Worm (Caenorhabditis elegans) whole organism, mixed stage, embryonic: ENCODE data around the gene ints-11.

Source experiments
- M03D4.4 ChIP-seq: sonication (generic microtip); optimal IDR thresholded peaks from 2 replicates; lab custom pipeline; 2017; ENCODE audit warnings: mild to moderate bottlenecking, missing genetic modification characterization, missing compliant biosample characterization
- bed-3 ChIP-seq: fragments of 200-800 bp; sonication (Bioruptor generic); optimal IDR thresholded peaks from 3 replicates; lab custom pipeline; 2018; ENCODE audit warnings: mild to moderate bottlenecking, missing genetic modification characterization, moderate library complexity, missing compliant biosample characterization
- blmp-1 ChIP-seq: fragments of 150-350 bp; optimal IDR thresholded peaks from 2 replicates; lab custom pipeline; 2014; ENCODE audit warnings: missing biosample characterization, missing genetic modification characterization
- ceh-39 ChIP-seq: fragments of 150-350 bp; optimal IDR thresholded peaks from 2 replicates; lab custom pipeline; 2014; ENCODE audit warnings: missing biosample characterization, missing genetic modification characterization
- ceh-43 ChIP-seq: fragments of 200-800 bp; sonication (Bioruptor generic); optimal IDR thresholded peaks from 2 replicates; lab custom pipeline; 2018; ENCODE audit warnings: mild to moderate bottlenecking, missing genetic modification characterization, moderate library complexity, missing compliant biosample characterization
- ceh-83 ChIP-seq: fragments of 200-800 bp; sonication (Bioruptor generic); optimal IDR thresholded peaks from 2 replicates; lab custom pipeline; 2018; ENCODE audit warnings: mild to moderate bottlenecking, missing genetic modification characterization, missing compliant biosample characterization
- ces-1 ChIP-seq: fragments of 150-350 bp; optimal IDR thresholded peaks from 2 replicates; lab custom pipeline; 2014; ENCODE audit warnings: missing biosample characterization, missing genetic modification reagents, missing genetic modification characterization
- cnd-1 ChIP-seq: fragments of 200-800 bp; sonication (Bioruptor generic); optimal IDR thresholded peaks from 2 replicates; lab custom pipeline; 2018; ENCODE audit warnings: mild to moderate bottlenecking, missing genetic modification characterization, missing compliant biosample characterization
- drap-1 ChIP-seq: fragments of 200-800 bp; sonication (Bioruptor generic); optimal IDR thresholded peaks from 3 replicates; lab custom pipeline; 2018; ENCODE audit warnings: mild to moderate bottlenecking, missing genetic modification characterization, missing compliant biosample characterization
- elt-1 ChIP-seq: sonication (generic microtip); optimal IDR thresholded peaks from 2 replicates; lab custom pipeline; 2017; ENCODE audit warnings: missing genetic modification characterization, mild to moderate bottlenecking, missing compliant biosample characterization, antibody characterized with exemption, moderate library complexity, borderline replicate concordance; ENCODE audit not compliant: insufficient read depth
- ham-2 ChIP-seq: fragments of 200-800 bp; sonication (Bioruptor generic); optimal IDR thresholded peaks from 2 replicates; lab custom pipeline; 2018; ENCODE audit warnings: mild to moderate bottlenecking, missing genetic modification characterization, missing compliant biosample characterization
- hlh-1 ChIP-seq: fragments of 150-350 bp; optimal IDR thresholded peaks from 2 replicates; lab custom pipeline; 2014; ENCODE audit warnings: missing biosample characterization, missing genetic modification reagents, missing genetic modification characterization
- lin-13 ChIP-seq: fragments of 150-350 bp; optimal IDR thresholded peaks from 2 replicates; lab custom pipeline; 2014; ENCODE audit warnings: missing biosample characterization, missing genetic modification characterization
- lin-32 ChIP-seq: fragments of 200-800 bp; sonication (Bioruptor generic); optimal IDR thresholded peaks from 2 replicates; lab custom pipeline; 2018; ENCODE audit warnings: mild to moderate bottlenecking, missing genetic modification characterization, missing compliant biosample characterization
- lsy-2 ChIP-seq: fragments of 150-350 bp; optimal IDR thresholded peaks from 2 replicates; lab custom pipeline; 2014; ENCODE audit warnings: missing biosample characterization, missing genetic modification characterization
- mab-5 ChIP-seq: fragments of 150-350 bp; optimal IDR thresholded peaks from 2 replicates; lab custom pipeline; 2014; ENCODE audit warnings: missing biosample characterization, missing genetic modification characterization
- mep-1 ChIP-seq: fragments of 150-350 bp; optimal IDR thresholded peaks from 2 replicates; lab custom pipeline; 2017; ENCODE audit warnings: missing biosample characterization, missing genetic modification reagents, missing genetic modification characterization, inconsistent platforms
- nhr-12 ChIP-seq: fragments of 150-350 bp; optimal IDR thresholded peaks from 2 replicates; lab custom pipeline; 2014; ENCODE audit warnings: missing biosample characterization, missing genetic modification characterization
- nhr-2 ChIP-seq: fragments of 150-350 bp; optimal IDR thresholded peaks from 2 replicates; lab custom pipeline; 2014; ENCODE audit warnings: missing biosample characterization, missing genetic modification characterization
- nhr-237 ChIP-seq: fragments of 150-350 bp; optimal IDR thresholded peaks from 2 replicates; lab custom pipeline; 2014; ENCODE audit warnings: missing biosample characterization, missing genetic modification characterization
- nhr-28 ChIP-seq: fragments of 150-350 bp; optimal IDR thresholded peaks from 2 replicates; lab custom pipeline; 2014; ENCODE audit warnings: missing biosample characterization, missing genetic modification characterization
- nhr-76 ChIP-seq: sonication (generic microtip); optimal IDR thresholded peaks from 2 replicates; lab custom pipeline; 2017; ENCODE audit warnings: missing biosample characterization, missing genetic modification characterization
- pha-4 ChIP-seq: fragments of 150-350 bp; optimal IDR thresholded peaks from 2 replicates; lab custom pipeline; 2018; ENCODE audit warnings: missing biosample characterization, missing genetic modification reagents, missing genetic modification characterization
- sem-2 ChIP-seq: fragments of 200-800 bp; sonication (Bioruptor generic); optimal IDR thresholded peaks from 2 replicates; lab custom pipeline; 2018; ENCODE audit warnings: mild to moderate bottlenecking, missing genetic modification characterization, missing compliant biosample characterization
- snpc-4 ChIP-seq: fragments of 150-350 bp; optimal IDR thresholded peaks from 2 replicates; lab custom pipeline; 2014; ENCODE audit warnings: missing biosample characterization, missing genetic modification characterization
- sptf-1 ChIP-seq: sonication (generic microtip); optimal IDR thresholded peaks from 2 replicates; lab custom pipeline; 2017; ENCODE audit warnings: mild to moderate bottlenecking, missing genetic modification characterization, moderate library complexity, missing compliant biosample characterization
- tbx-8 ChIP-seq: fragments of 200-800 bp; sonication (Bioruptor generic); optimal IDR thresholded peaks from 2 replicates; lab custom pipeline; 2018; ENCODE audit warnings: mild to moderate bottlenecking, missing genetic modification characterization, moderate library complexity, missing compliant biosample characterization
- unc-120 ChIP-seq: sonication (generic microtip); optimal IDR thresholded peaks from 2 replicates; lab custom pipeline; 2017; ENCODE audit warnings: missing genetic modification characterization, missing compliant biosample characterization; ENCODE audit not compliant: poor library complexity, severe bottlenecking
- unc-39 ChIP-seq: fragments of 150-350 bp; optimal IDR thresholded peaks from 2 replicates; lab custom pipeline; 2014; ENCODE audit warnings: missing biosample characterization, missing genetic modification characterization
- unc-62 ChIP-seq: fragments of 150-350 bp; optimal IDR thresholded peaks from 2 replicates; lab custom pipeline; 2014; ENCODE audit warnings: missing biosample characterization, missing genetic modification reagents, missing genetic modification characterization
- zip-8 ChIP-seq: fragments of 150-350 bp; optimal IDR thresholded peaks from 2 replicates; lab custom pipeline; 2014; ENCODE audit warnings: missing biosample characterization, missing genetic modification characterization
- ztf-11 ChIP-seq: fragments of 150-350 bp; optimal IDR thresholded peaks from 2 replicates; lab custom pipeline; 2014; ENCODE audit warnings: missing biosample characterization, missing genetic modification characterization

Gene ints-11

DNA sequence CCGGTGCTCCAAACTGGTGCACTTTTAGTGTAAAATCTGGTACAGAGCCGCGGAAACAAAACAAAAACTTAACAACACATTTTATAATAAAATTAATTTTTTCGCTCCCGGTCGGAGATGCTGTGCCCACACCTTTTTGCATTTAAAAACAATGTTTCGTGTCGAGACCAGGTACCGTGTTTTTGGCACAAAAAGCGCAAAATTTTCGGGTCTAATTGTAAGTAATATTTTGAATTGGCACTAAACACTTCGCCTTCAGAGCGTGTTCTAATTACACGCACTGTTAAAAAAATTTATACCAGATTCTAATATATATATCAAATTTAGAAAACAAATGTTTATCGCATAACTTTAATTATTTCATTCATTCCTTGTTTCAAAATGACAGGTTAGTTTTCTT lies 38.2 kb upstream of the ints-11 start, which contains the start of gene dylt-3:
TSS of gene dylt-3 (plus strand) at position 301 of the 400 bp plus-strand sequence.
- TF ChIP-seq drap-1 (GFP tag; lab: Kevin White, UChicago) (no peak), tbx-8 (GFP tag; lab: Kevin White, UChicago) (no peak), bed-3 (GFP tag; lab: Kevin White, UChicago) (no peak), pha-4 (tag; lab: Kevin White, UChicago) (no peak), hlh-1 (tag; lab: Kevin White, UChicago) (no peak), unc-39 (no peak)

DNA sequence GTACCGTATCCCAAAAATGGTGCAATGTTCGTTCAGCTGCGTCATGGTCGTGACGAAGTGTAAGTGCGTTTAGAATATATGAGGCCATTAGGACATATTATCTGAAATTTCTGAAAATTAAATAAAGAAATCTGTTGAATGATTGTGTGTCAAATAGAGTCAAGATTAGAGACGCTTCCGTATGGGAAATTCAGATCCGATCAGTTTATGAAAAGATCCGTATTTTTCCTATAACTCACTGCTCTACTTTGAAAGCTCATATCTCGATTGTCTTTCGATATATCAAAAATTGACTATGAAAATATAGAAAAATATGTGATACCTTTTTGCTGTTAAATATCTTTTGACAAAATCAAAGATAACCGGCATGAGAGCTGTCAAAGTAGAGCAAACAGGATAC lies 37.0 kb upstream of the ints-11 start, which contains the start of gene T05C12.4:
TSS of gene T05C12.4 (minus strand) at position 101 of the 400 bp plus-strand sequence.
- no peak for TF ChIP-seq blmp-1
- TF ChIP-seq unc-120 (tag; lab: Kevin White, UChicago) = no peak
- no peak for TF ChIP-seq nhr-12 (tag; lab: Kevin White, UChicago)
- no peak for TF ChIP-seq snpc-4 (tag; lab: Kevin White, UChicago)
- TF ChIP-seq hlh-1 (tag; lab: Kevin White, UChicago) = no peak
- TF ChIP-seq cnd-1 = no peak
- TF ChIP-seq nhr-2 (tag; lab: Kevin White, UChicago) = no peak
- no peak for TF ChIP-seq nhr-28 (tag; lab: Kevin White, UChicago)
- no peak for TF ChIP-seq ztf-11 (tag; lab: Kevin White, UChicago)
- TF ChIP-seq unc-39 = no peak
- no peak for TF ChIP-seq ceh-43 (GFP tag; lab: Kevin White, UChicago)
- no peak for TF ChIP-seq lin-32 (GFP tag; lab: Kevin White, UChicago)

DNA sequence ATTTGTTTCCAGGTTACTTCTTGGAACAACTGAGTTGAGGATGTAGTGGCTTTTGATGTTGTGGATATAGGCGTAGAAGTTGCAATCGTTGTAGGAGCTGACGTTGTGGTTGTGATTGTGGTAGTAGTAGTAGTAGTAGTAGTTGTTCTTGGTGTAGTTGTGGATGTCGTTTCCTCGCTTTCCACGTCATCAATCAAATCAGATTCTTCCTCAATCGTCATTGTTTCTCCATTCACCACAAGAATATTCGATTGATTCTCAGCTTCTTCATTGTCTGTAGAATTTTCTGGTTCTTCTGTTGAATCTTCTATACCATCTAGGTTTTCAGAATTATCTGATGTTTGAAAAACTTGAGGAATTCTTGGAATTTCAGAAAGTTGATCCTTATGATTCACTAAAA lies 35.3 kb upstream of the ints-11 start:
- TF ChIP-seq bed-3 (GFP tag; lab: Kevin White, UChicago) (no peak), nhr-237 (tag; lab: Kevin White, UChicago) (no peak), lin-13 (no peak), ham-2 (GFP tag; lab: Kevin White, UChicago) (no peak), pha-4 (tag; lab: Kevin White, UChicago) (no peak), snpc-4 (tag; lab: Kevin White, UChicago) (no peak), ces-1 (GFP tag; lab: Kevin White, UChicago) (no peak), lsy-2 (tag; lab: Kevin White, UChicago) (no peak), ceh-39 (tag; lab: Kevin White, UChicago) (no peak), ceh-83 (GFP tag; lab: Kevin White, UChicago) (no peak)

DNA sequence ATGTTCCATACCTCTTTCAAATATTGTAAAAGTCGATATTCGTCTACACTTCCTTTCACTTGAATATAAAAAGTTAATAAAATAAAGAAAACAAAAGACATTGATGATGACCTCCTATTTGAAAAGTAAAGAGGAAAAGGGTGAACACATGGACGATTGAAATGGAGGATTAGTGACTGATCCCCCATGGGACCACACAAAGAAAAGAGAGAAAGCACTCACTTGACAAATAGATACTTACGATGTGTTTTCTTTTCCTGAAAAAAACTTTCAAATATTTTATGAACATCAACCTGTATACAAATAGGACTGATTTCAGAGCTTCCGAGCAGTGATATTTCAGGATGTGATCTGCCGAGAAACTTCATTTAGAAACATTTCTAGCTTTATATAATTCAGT lies 33.8 kb upstream of the ints-11 start, which contains the start of gene acr-14:
TSS of gene acr-14 (minus strand) at position 101 of the 400 bp plus-strand sequence.
- TF ChIP-seq tbx-8 (GFP tag; lab: Kevin White, UChicago) = no peak
- TF ChIP-seq pha-4 (tag; lab: Kevin White, UChicago) = no peak
- TF ChIP-seq sem-2 = no peak
- TF ChIP-seq unc-62 (GFP tag; lab: Kevin White, UChicago) = no peak
- no peak for TF ChIP-seq hlh-1 (tag; lab: Kevin White, UChicago)
- no peak for TF ChIP-seq mep-1 (tag; lab: Kevin White, UChicago)
- no peak for TF ChIP-seq unc-39
- no peak for TF ChIP-seq sptf-1 (tag; lab: Kevin White, UChicago)
- TF ChIP-seq mab-5 (tag; lab: Kevin White, UChicago) = no peak
- no peak for TF ChIP-seq elt-1
- no peak for TF ChIP-seq blmp-1
- TF ChIP-seq ceh-39 (tag; lab: Kevin White, UChicago) = no peak
- TF ChIP-seq cnd-1 = no peak
- TF ChIP-seq, all 35 proteins: peak for 0

DNA sequence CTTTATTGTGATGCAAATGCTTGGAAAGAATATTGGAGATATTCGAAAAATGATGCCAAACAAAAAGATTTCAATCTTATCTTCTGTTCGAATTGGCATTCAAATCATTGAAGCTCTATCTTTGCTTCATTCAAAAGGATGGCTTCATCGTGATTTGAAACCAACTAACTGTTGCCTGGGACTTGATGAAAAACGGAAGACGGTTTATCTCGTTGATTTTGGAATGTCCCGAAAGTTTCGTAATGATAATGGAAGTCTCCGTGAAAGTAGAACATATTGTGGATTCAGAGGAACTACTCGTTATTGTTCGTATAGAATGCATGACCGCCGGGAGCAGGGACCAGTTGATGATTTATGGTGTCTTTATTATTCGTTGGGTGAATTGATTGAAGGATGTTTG lies 30.9 kb upstream of the ints-11 start:
- TF ChIP-seq nhr-2 (tag; lab: Kevin White, UChicago) (no peak), ceh-83 (GFP tag; lab: Kevin White, UChicago) (no peak), bed-3 (GFP tag; lab: Kevin White, UChicago) (no peak), ztf-11 (tag; lab: Kevin White, UChicago) (no peak), unc-120 (tag; lab: Kevin White, UChicago) (no peak), blmp-1 (no peak), nhr-76 (no peak), zip-8 (tag; lab: Kevin White, UChicago) (no peak), M03D4.4 (tag; lab: Kevin White, UChicago) (no peak), tbx-8 (GFP tag; lab: Kevin White, UChicago) (no peak), cnd-1 (no peak), mep-1 (tag; lab: Kevin White, UChicago) (no peak), sptf-1 (tag; lab: Kevin White, UChicago) (no peak)
